Worm (Caenorhabditis elegans): ENCODE data around the gene dyf-3.

The dyf-3 gene

DNA sequence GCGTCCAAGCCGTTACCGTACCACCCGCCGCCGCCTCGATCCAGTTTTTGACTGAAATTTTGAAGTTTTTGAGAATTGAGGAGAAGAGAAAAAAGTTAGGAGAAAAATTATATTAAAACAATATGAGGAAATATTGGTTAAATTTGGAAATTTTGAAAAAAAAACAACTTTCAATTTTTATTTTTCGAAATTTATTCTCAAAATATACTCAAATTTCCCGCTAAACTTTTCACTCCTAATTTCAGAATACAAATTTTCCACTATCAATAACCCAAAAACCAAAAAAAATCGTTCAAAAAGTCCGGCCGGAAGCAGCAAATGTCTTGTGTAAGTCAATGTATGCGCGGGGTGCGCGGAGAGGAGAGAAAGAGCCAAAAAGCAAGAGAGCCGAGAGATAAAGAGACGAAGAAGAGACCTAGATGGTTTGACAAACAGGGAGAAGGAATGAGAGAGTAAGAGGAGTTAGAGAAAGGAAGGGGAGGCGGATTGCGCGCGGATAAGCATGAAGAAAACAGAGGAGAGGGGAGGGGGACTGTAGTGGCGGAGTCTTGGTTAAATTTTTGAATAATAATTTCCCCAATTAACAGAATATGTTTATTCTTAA, 49.0 kb downstream of the dyf-3 start, which contains the start of gene elks-1:
Gene elks-1 (minus strand): TSS at position 51 of the 604 bp plus-strand sequence.
- no peak for TF ChIP-seq Y105C5A.15 (GFP tag; IDR thresholded peaks at IDR 0.05)
- TF ChIP-seq spr-1 (tag; optimal IDR thresholded peaks at IDR 0.05) = no peak
- no peak for TF ChIP-seq T20F7.1 (GFP tag; optimal IDR thresholded peaks at IDR 0.05)
- no peak for TF ChIP-seq ceh-28 (tag; optimal IDR thresholded peaks at IDR 0.05)
- TF ChIP-seq arid-1 (GFP tag; conservative IDR thresholded peaks at IDR 0.05) = no peak
- no peak for TF ChIP-seq F49E8.2 (tag; optimal IDR thresholded peaks at IDR 0.05; ENCODE audit: borderline replicate concordance)
- no peak for TF ChIP-seq ZK337.2 (GFP tag; IDR thresholded peaks at IDR 0.05)
- TF ChIP-seq ctbp-1 (GFP tag; IDR thresholded peaks at IDR 0.05) = no peak
- TF ChIP-seq nhr-11 (tag; optimal IDR thresholded peaks at IDR 0.05) = no peak
- TF ChIP-seq tra-1 (GFP tag; IDR thresholded peaks at IDR 0.05) = no peak
- TF ChIP-seq lim-7 (GFP tag; IDR thresholded peaks at IDR 0.05) = no peak
- peak; percentile 49 for TF ChIP-seq mes-2 (tag; optimal IDR thresholded peaks at IDR 0.05; ENCODE audit: poor library complexity, severe bottlenecking)
- no peak for TF ChIP-seq nhr-6 (tag; optimal IDR thresholded peaks at IDR 0.05)
- TF ChIP-seq saeg-2 (GFP tag; IDR thresholded peaks at IDR 0.05) = no peak
- TF ChIP-seq lin-15B (tag; optimal IDR thresholded peaks at IDR 0.05) = no peak
- no peak for TF ChIP-seq hmg-1.1 (GFP tag; IDR thresholded peaks at IDR 0.05)
- TF ChIP-seq nhr-111 (GFP tag; optimal IDR thresholded peaks at IDR 0.05) = no peak
- peak; percentile 14; the same call in 1 of the 2 replicates for TF ChIP-seq madf-9 (GFP tag; conservative IDR thresholded peaks at IDR 0.05)
- no peak for TF ChIP-seq lin-39 (tag; optimal IDR thresholded peaks at IDR 0.05)
- TF ChIP-seq T26A8.4 (GFP tag; IDR thresholded peaks at IDR 0.05) = no peak
- TF ChIP-seq ceh-62 (tag; optimal IDR thresholded peaks at IDR 0.05) = no peak
- TF ChIP-seq snpc-1.2 (GFP tag; IDR thresholded peaks at IDR 0.05) = no peak
- no peak for TF ChIP-seq nhr-237 (tag; optimal IDR thresholded peaks at IDR 0.05)
- TF ChIP-seq set-16 (GFP tag; IDR thresholded peaks at IDR 0.05) = 0 out of 2 replicates have a peak, but pooled peaks have one; percentile 9
- TF ChIP-seq pha-4 (GFP tag; IDR thresholded peaks at IDR 0.05) = no peak
- peak; percentile 2 for TF ChIP-seq pha-4 (tag; optimal IDR thresholded peaks at IDR 0.05)
- TF ChIP-seq unc-39 (tag; optimal IDR thresholded peaks at IDR 0.05) = no peak
- TF ChIP-seq aha-1 (tag) = no peak

DNA sequence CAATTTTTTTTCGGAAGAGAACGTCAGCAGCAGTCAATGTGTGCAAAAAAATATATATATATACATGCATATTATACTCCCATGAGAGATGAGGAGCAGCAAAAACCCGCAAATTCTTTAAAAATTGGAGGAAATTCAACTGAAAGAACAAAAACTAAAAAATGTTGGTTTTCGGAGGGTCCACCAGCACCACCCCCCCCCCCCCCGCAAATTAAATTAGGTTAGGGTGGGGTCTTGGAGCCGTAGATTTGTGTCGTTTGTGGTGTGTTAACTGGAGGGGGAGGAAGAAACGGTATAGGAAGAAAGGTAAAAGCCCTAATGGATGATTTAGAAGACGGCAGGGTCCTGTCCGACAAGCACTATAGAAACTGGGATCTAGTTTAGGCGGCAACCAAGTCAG, 50.7 kb downstream of the dyf-3 start:
- TF ChIP-seq skn-1 (tag; optimal IDR thresholded peaks at IDR 0.05) (no peak), set-16 (GFP tag; IDR thresholded peaks at IDR 0.05) (peak; percentile 69)
